Worm (Caenorhabditis elegans) whole organism, L4 larva: ENCODE data around the gene ech-3.

Experiments
- F10B5.3 ChIP-seq: sonication (generic microtip); optimal IDR thresholded peaks from 2 replicates; lab custom pipeline; 2016; ENCODE audit warnings: mild to moderate bottlenecking, missing genetic modification characterization, missing compliant biosample characterization
- T20F7.1 ChIP-seq: fragments of 200-800 bp; sonication (Bioruptor generic); optimal IDR thresholded peaks from 2 replicates; lab custom pipeline; 2018; ENCODE audit warnings: mild to moderate bottlenecking, missing genetic modification characterization, missing compliant biosample characterization
- T26A8.4 ChIP-seq: fragments of 200-800 bp; sonication (Bioruptor generic); IDR thresholded peaks from 2 replicates; pipeline ENCODE4 v1.3.6; 2022; ENCODE audit warnings: missing genetic modification characterization, missing compliant biosample characterization
- Y48G9A.11 ChIP-seq: fragments of 200-800 bp; sonication (Bioruptor generic); IDR thresholded peaks from 2 replicates; pipeline ENCODE4 v1.3.6; 2022; ENCODE audit warnings: missing genetic modification reagents, missing genetic modification characterization, missing compliant biosample characterization
- ZK337.2 ChIP-seq: fragments of 200-800 bp; sonication (Bioruptor generic); IDR thresholded peaks from 2 replicates; pipeline ENCODE4 v1.3.6; 2022; ENCODE audit warnings: missing genetic modification reagents, missing genetic modification characterization, missing compliant biosample characterization
- aha-1 ChIP-seq: fragments of 150-350 bp; peaks from one replicate; lab custom pipeline; 2014; ENCODE audit warnings: missing biosample characterization, missing genetic modification characterization
- ama-1 ChIP-seq: fragments of 150-350 bp; optimal IDR thresholded peaks from 2 replicates; lab custom pipeline; 2014; ENCODE audit warnings: inconsistent platforms, mixed read lengths
- attf-4 ChIP-seq: sonication (generic microtip); optimal IDR thresholded peaks from 3 replicates; lab custom pipeline; 2017; ENCODE audit warnings: missing biosample characterization, missing genetic modification characterization
- ceh-20 ChIP-seq: fragments of 200-800 bp; sonication (Bioruptor generic); IDR thresholded peaks from 2 replicates; pipeline ENCODE4 v1.3.6; 2022; ENCODE audit warnings: missing genetic modification reagents, missing genetic modification characterization, missing compliant biosample characterization
- ces-1 ChIP-seq: fragments of 150-350 bp; sonication (generic microtip); optimal IDR thresholded peaks from 4 replicates; lab custom pipeline; 2014; ENCODE audit warnings: missing biosample characterization, missing genetic modification reagents, missing genetic modification characterization
- daf-8 ChIP-seq: fragments of 200-800 bp; sonication (Bioruptor generic); IDR thresholded peaks from 2 replicates; pipeline ENCODE4 v1.3.6; 2022; ENCODE audit warnings: missing genetic modification characterization, missing compliant biosample characterization
- dmd-6 ChIP-seq: fragments of 200-800 bp; sonication (Bioruptor generic); IDR thresholded peaks from 2 replicates; pipeline ENCODE4 v1.3.6; 2022; ENCODE audit warnings: missing genetic modification reagents, missing genetic modification characterization, missing compliant biosample characterization
- dpl-1 ChIP-seq: fragments of 150-350 bp; optimal IDR thresholded peaks from 2 replicates; lab custom pipeline; 2014; ENCODE audit warnings: missing biosample characterization, missing genetic modification reagents, missing genetic modification characterization
- duxl-1 ChIP-seq: sonication (generic microtip); optimal IDR thresholded peaks from 2 replicates; lab custom pipeline; 2016; ENCODE audit warnings: mild to moderate bottlenecking, missing genetic modification characterization, moderate library complexity, missing compliant biosample characterization; ENCODE audit not compliant: poor library complexity
- dve-1 ChIP-seq: sonication (generic microtip); optimal IDR thresholded peaks from 2 replicates; lab custom pipeline; 2017; ENCODE audit warnings: antibody characterized with exemption, mild to moderate bottlenecking, missing genetic modification characterization, missing compliant biosample characterization; ENCODE audit not compliant: insufficient read depth
- gei-8 ChIP-seq: fragments of 200-800 bp; sonication (Bioruptor generic); optimal IDR thresholded peaks from 2 replicates; lab custom pipeline; 2018; ENCODE audit warnings: mild to moderate bottlenecking, missing genetic modification characterization, missing compliant biosample characterization
- hlh-11 ChIP-seq: fragments of 200-800 bp; sonication (Bioruptor generic); optimal IDR thresholded peaks from 2 replicates; lab custom pipeline; 2018; ENCODE audit warnings: mild to moderate bottlenecking, missing genetic modification characterization, missing compliant biosample characterization
- hlh-30 ChIP-seq: sonication (generic microtip); optimal IDR thresholded peaks from 2 replicates; lab custom pipeline; 2017; ENCODE audit warnings: antibody characterized with exemption, mild to moderate bottlenecking, missing genetic modification characterization, missing compliant biosample characterization; ENCODE audit not compliant: insufficient read depth
- jun-1 ChIP-seq: fragments of 150-350 bp; optimal IDR thresholded peaks from 2 replicates; lab custom pipeline; 2014; ENCODE audit warnings: missing biosample characterization, missing genetic modification reagents, missing genetic modification characterization
- lin-1 ChIP-seq: fragments of 200-800 bp; sonication (Bioruptor generic); IDR thresholded peaks from 2 replicates; pipeline ENCODE4 v1.3.6; 2022; ENCODE audit warnings: missing genetic modification reagents, missing genetic modification characterization, missing compliant biosample characterization
- lin-38 ChIP-seq: fragments of 200-800 bp; sonication (Bioruptor generic); IDR thresholded peaks from 2 replicates; pipeline ENCODE4 v1.3.6; 2022; ENCODE audit warnings: missing genetic modification reagents, missing genetic modification characterization, missing compliant biosample characterization
- lsy-2 ChIP-seq, 2 experiments: fragments of 150-350 bp in 1 of 2; sonication (generic microtip) in 1 of 2; optimal IDR thresholded peaks; 2 replicates each; lab custom pipeline; 2014 to 2017; ENCODE audit warnings: missing biosample characterization in 2 of 2, missing genetic modification characterization in 2 of 2
- madf-9 ChIP-seq: fragments of 200-800 bp; sonication (Bioruptor generic); conservative IDR thresholded peaks from 2 replicates; pipeline ENCODE4 v1.3.6; 2022; ENCODE audit warnings: missing genetic modification reagents, missing genetic modification characterization, missing compliant biosample characterization
- mdl-1 ChIP-seq, 2 experiments: fragments of 150-350 bp in 1 of 2; sonication (generic microtip) in 1 of 2; optimal IDR thresholded peaks; 2 replicates each; lab custom pipeline; 2014 to 2017; ENCODE audit warnings: missing biosample characterization in 2 of 2, missing genetic modification characterization in 2 of 2
- mdt-29 ChIP-seq: fragments of 200-800 bp; sonication (Bioruptor generic); IDR thresholded peaks from 2 replicates; pipeline ENCODE4 v1.3.6; 2022; ENCODE audit warnings: missing genetic modification reagents, missing genetic modification characterization, missing compliant biosample characterization
- mep-1 ChIP-seq: fragments of 150-350 bp; sonication (generic microtip); optimal IDR thresholded peaks from 3 replicates; lab custom pipeline; 2014; ENCODE audit warnings: missing biosample characterization, missing genetic modification characterization
- mes-2 ChIP-seq: sonication (generic microtip); optimal IDR thresholded peaks from 2 replicates; lab custom pipeline; 2016; ENCODE audit warnings: missing genotype, mild to moderate bottlenecking, missing genetic modification characterization, missing compliant biosample characterization; ENCODE audit not compliant: poor library complexity, severe bottlenecking
- mxl-3 ChIP-seq: fragments of 200-800 bp; sonication (Bioruptor generic); optimal IDR thresholded peaks from 2 replicates; lab custom pipeline; 2018; ENCODE audit warnings: mild to moderate bottlenecking, missing genetic modification characterization, missing compliant biosample characterization
- nhr-102 ChIP-seq: sonication (generic microtip); optimal IDR thresholded peaks from 2 replicates; lab custom pipeline; 2016; ENCODE audit warnings: mild to moderate bottlenecking, missing genetic modification characterization, moderate library complexity, missing compliant biosample characterization
- nhr-111 ChIP-seq: fragments of 200-800 bp; sonication (Bioruptor generic); optimal IDR thresholded peaks from 2 replicates; lab custom pipeline; 2018; ENCODE audit warnings: mild to moderate bottlenecking, missing genetic modification characterization, missing compliant biosample characterization
- nhr-237 ChIP-seq: sonication (generic microtip); optimal IDR thresholded peaks from 2 replicates; lab custom pipeline; 2017; ENCODE audit warnings: missing biosample characterization, missing genetic modification characterization
- nhr-25 ChIP-seq: sonication (generic microtip); optimal IDR thresholded peaks from 2 replicates; lab custom pipeline; 2017; ENCODE audit warnings: missing genetic modification characterization, mild to moderate bottlenecking, missing compliant biosample characterization, antibody characterized with exemption, moderate library complexity, borderline replicate concordance; ENCODE audit not compliant: insufficient read depth
- nhr-28 ChIP-seq: fragments of 150-350 bp; optimal IDR thresholded peaks from 2 replicates; lab custom pipeline; 2014; ENCODE audit warnings: missing biosample characterization, missing genetic modification characterization
- nhr-48 ChIP-seq: sonication (generic microtip); optimal IDR thresholded peaks from 2 replicates; lab custom pipeline; 2016; ENCODE audit warnings: mild to moderate bottlenecking, missing genetic modification characterization, missing compliant biosample characterization
- pha-4 ChIP-seq, 2 experiments: fragments of 150-350 bp in 1 of 2; fragments of 200-800 bp in 1 of 2; sonication (Bioruptor generic) in 1 of 2; IDR thresholded peaks in 1 of 2; optimal IDR thresholded peaks in 1 of 2; 2 replicates each; pipeline versions ENCODE4 v1.3.6 to Lab custom; 2014 to 2022; ENCODE audit warnings: missing genetic modification characterization in 2 of 2, missing genetic modification reagents in 2 of 2, missing biosample characterization in 1 of 2, missing compliant biosample characterization in 1 of 2
- rbr-2 ChIP-seq: sonication (generic microtip); optimal IDR thresholded peaks from 2 replicates; lab custom pipeline; 2016; ENCODE audit warnings: missing genotype, missing genetic modification characterization, missing compliant biosample characterization
- set-16 ChIP-seq: fragments of 200-800 bp; sonication (Bioruptor generic); IDR thresholded peaks from 2 replicates; pipeline ENCODE4 v1.3.6; 2022; ENCODE audit warnings: missing genetic modification reagents, missing genetic modification characterization, missing compliant biosample characterization
- snpc-1.2 ChIP-seq: fragments of 200-800 bp; sonication (Bioruptor generic); IDR thresholded peaks from 2 replicates; pipeline ENCODE4 v1.3.6; 2022; ENCODE audit warnings: missing genetic modification reagents, missing genetic modification characterization, missing compliant biosample characterization
- spr-1 ChIP-seq: sonication (generic microtip); optimal IDR thresholded peaks from 2 replicates; lab custom pipeline; 2016; ENCODE audit warnings: mild to moderate bottlenecking, missing genetic modification characterization, missing compliant biosample characterization
- tra-1 ChIP-seq: fragments of 200-800 bp; sonication (Bioruptor generic); IDR thresholded peaks from 2 replicates; pipeline ENCODE4 v1.3.6; 2022; ENCODE audit warnings: missing genetic modification reagents, missing genetic modification characterization, missing compliant biosample characterization
- unc-130 ChIP-seq: sonication (generic microtip); optimal IDR thresholded peaks from 2 replicates; lab custom pipeline; 2016; ENCODE audit warnings: missing genetic modification reagents, missing genetic modification characterization, missing compliant biosample characterization
- zfp-3 ChIP-seq: fragments of 200-800 bp; sonication (Bioruptor generic); conservative IDR thresholded peaks from 2 replicates; pipeline ENCODE4 v1.3.6; 2022; ENCODE audit warnings: missing genetic modification reagents, missing genetic modification characterization, missing compliant biosample characterization

ech-3 gene

DNA sequence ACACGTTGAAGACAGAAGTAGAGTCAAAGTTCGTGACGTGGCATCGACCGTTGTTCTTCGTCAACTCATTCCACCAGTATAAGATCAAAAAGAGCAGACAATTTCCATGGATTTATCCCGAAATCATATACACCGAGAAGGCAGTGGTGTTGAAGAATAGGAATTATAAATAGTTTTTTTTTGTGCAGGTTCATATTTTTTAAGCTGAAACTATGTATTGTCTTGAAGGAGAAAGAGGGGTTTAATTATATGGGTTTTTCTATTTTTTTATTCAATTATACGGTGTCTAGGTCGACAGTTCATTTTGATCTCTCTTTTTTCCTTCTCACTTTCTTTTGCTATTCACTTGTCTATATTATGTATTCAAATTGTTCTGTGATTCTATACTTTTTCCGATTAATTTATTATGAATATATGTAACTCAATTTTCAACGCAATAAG, 17.1 kb downstream of the ech-3 start:
- no peak for TF ChIP-seq ces-1
- peak; percentile 61 for TF ChIP-seq spr-1 (tag; lab: Kevin White, UChicago)
- peak; percentile 15 for TF ChIP-seq hlh-11 (tag; lab: Kevin White, UChicago)
- peak; percentile 79 for TF ChIP-seq mep-1 (tag; lab: Kevin White, UChicago)
- TF ChIP-seq snpc-1.2 = no peak
- peak; percentile 57; the same call in 1 of the 2 replicates for TF ChIP-seq T26A8.4 (GFP tag; lab: Robert Waterston, UW)
- TF ChIP-seq aha-1 (tag; lab: Kevin White, UChicago) = peak; percentile 52
- TF ChIP-seq zfp-3 (GFP tag; lab: Robert Waterston, UW) = peak; percentile 82; the same call in 1 of the 2 replicates
- TF ChIP-seq tra-1 (GFP tag; lab: Robert Waterston, UW) = peak; percentile 19; the same call in 1 of the 2 replicates
- peak; percentile 44 for TF ChIP-seq nhr-102 (tag; lab: Kevin White, UChicago)
- TF ChIP-seq lin-1 (GFP tag; lab: Robert Waterston, UW) = peak; percentile 52; the same call in 1 of the 2 replicates
- TF ChIP-seq duxl-1 (tag; lab: Kevin White, UChicago) = peak; percentile 83
- 0 out of 2 replicates have a peak, but pooled peaks have one; percentile 9 for TF ChIP-seq pha-4 (GFP tag; IDR thresholded peaks at IDR 0.05; lab: Robert Waterston, UW)
- no peak for TF ChIP-seq pha-4 (tag; optimal IDR thresholded peaks at IDR 0.05; lab: Kevin White, UChicago)
- TF ChIP-seq dve-1 (tag; lab: Kevin White, UChicago) = peak; percentile 16
- no peak for TF ChIP-seq ZK337.2
- TF ChIP-seq lsy-2 (tag; optimal IDR thresholded peaks at IDR 0.05; lab: Kevin White, UChicago) = peak in 1 of 2 experiments; percentile 47
- no peak for TF ChIP-seq T20F7.1 (GFP tag; lab: Kevin White, UChicago)
- peak; percentile 30 for TF ChIP-seq attf-4 (tag; lab: Kevin White, UChicago)
- TF ChIP-seq nhr-111 (GFP tag; lab: Kevin White, UChicago) = peak; percentile 24
- TF ChIP-seq mes-2 = peak; percentile 0
- TF ChIP-seq nhr-25 (tag; lab: Kevin White, UChicago) = peak; percentile 85

DNA sequence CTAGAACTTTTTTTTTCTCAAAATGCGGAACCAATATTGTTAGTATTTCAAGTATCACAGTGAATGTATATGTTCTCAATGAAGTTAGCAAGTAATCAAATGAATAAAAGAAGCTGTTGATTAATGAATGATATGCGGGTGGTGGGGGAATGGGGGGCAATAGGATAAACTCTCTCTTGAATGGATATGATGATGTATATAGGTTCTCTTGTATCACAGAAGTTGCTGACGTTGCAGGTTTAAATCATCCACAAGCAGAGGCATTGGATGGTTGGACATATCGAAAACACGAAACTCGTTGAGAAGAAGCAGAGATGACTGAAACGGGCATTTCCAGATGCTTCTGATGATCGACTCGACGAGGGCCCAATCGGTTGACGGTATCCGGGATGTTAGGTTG, 17.6 kb downstream of the ech-3 start:
- no peak for TF ChIP-seq gei-8
- peak; percentile 70 for TF ChIP-seq ama-1 (lab: Kevin White, UChicago)
- no peak for TF ChIP-seq mdt-29 (GFP tag; lab: Robert Waterston, UW)
- TF ChIP-seq dpl-1 (GFP tag; lab: Kevin White, UChicago) = no peak
- no peak for TF ChIP-seq lin-38

DNA sequence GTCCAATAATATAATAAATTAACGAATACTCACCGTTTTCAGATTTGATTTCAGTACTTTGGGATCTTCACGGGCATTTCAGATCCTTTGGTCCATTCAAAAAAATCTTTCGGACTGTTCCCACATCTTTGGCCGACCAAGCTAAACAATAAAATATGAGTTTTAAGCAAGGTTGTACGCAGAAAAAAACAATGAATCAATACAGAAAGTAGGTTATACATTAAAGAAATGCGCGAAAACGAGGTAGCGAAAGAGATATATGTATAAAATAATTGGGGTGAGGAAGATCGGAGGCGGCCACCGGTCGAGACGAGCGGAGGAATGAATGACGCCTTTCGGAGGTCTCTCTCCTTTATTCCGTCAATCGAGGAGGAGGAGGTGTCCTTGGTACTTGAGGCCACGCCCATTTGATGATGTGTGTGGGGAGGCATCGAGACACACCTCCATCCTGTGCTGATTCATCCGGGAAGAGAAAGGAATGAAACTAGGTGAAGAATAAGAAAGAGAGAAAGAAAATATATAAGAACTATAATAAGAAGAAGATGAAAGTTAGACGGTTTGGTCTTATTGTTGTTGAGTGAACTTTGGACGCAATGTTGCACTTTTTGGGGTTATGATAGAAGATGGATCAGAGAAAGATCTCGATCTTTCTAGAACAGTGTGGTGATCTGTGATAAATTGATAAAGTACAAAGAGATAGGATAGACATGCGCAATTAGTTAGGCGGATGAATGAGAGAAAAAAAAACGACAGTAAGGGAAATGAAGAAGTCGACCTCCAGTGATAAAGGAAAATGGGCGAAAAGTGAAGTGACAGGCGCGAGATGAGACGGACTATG, 18.4 kb downstream of the ech-3 start:
- TF ChIP-seq mes-2 = peak; percentile 4
- TF ChIP-seq nhr-102 (tag; lab: Kevin White, UChicago) = no peak
- peak; percentile 17 for TF ChIP-seq mxl-3
- peak; percentile 88 for TF ChIP-seq ama-1 (lab: Kevin White, UChicago)
- TF ChIP-seq mdt-29 (GFP tag; lab: Robert Waterston, UW) = peak; percentile 73; the same call in 1 of the 2 replicates
- no peak for TF ChIP-seq nhr-237
- peak; percentile 43 for TF ChIP-seq hlh-11 (tag; lab: Kevin White, UChicago)
- no peak for TF ChIP-seq F10B5.3 (tag; lab: Kevin White, UChicago)
- 0 out of 2 replicates have a peak, but pooled peaks have one; percentile 13 for TF ChIP-seq dmd-6
- TF ChIP-seq daf-8 = no peak
- TF ChIP-seq pha-4 (GFP tag; IDR thresholded peaks at IDR 0.05; lab: Robert Waterston, UW) = no peak
- TF ChIP-seq pha-4 (tag; optimal IDR thresholded peaks at IDR 0.05; lab: Kevin White, UChicago) = no peak
- peak; percentile 43 for TF ChIP-seq nhr-28
- peak in 1 of 2 experiments; percentile 60 for TF ChIP-seq lsy-2 (tag; optimal IDR thresholded peaks at IDR 0.05; lab: Kevin White, UChicago)
- peak; percentile 42 for TF ChIP-seq hlh-30 (tag; lab: Kevin White, UChicago)
- TF ChIP-seq madf-9 = no peak
- peak; percentile 48 for TF ChIP-seq aha-1 (tag; lab: Kevin White, UChicago)
- peak in 1 of 2 experiments; percentile 43 for TF ChIP-seq mdl-1 (tag; optimal IDR thresholded peaks at IDR 0.05; lab: Kevin White, UChicago)
- peak; percentile 40 for TF ChIP-seq rbr-2
- TF ChIP-seq mep-1 (tag; lab: Kevin White, UChicago) = peak; percentile 5
- peak; percentile 8 for TF ChIP-seq jun-1 (tag; lab: Kevin White, UChicago)
- no peak for TF ChIP-seq Y48G9A.11
- no peak for TF ChIP-seq ceh-20 (GFP tag; lab: Robert Waterston, UW)
- peak; percentile 48; the same call in 1 of the 2 replicates for TF ChIP-seq set-16
- TF ChIP-seq unc-130 (GFP tag; lab: Kevin White, UChicago) = no peak
- TF ChIP-seq dve-1 (tag; lab: Kevin White, UChicago) = peak; percentile 51
- TF ChIP-seq nhr-48 = peak; percentile 51
